Fruit fly (Drosophila melanogaster) whole organism, prepupa: ENCODE data around the gene CG42750.

Experiments used
- Blimp-1 ChIP-seq: fragments of 200-800 bp; sonication (Bioruptor generic); optimal IDR thresholded peaks from 3 replicates; lab custom pipeline; 2017; ENCODE audit warnings: missing biosample characterization, missing genetic modification characterization, mild to moderate bottlenecking, moderate library complexity, missing genetic modification reagents
- CG10669 ChIP-seq: fragments of 200-800 bp; sonication (Bioruptor generic); optimal IDR thresholded peaks from 3 replicates; lab custom pipeline; 2018; ENCODE audit warnings: missing biosample characterization, mild to moderate bottlenecking, missing genetic modification characterization, moderate library complexity
- CG11294 ChIP-seq: fragments of 200-800 bp; sonication (Bioruptor generic); IDR thresholded peaks from 2 replicates; pipeline ENCODE4 v1.3.6; 2022; ENCODE audit warnings: missing biosample characterization, missing genetic modification characterization
- CG11762 ChIP-seq: fragments of 200-800 bp; sonication (Bioruptor generic); optimal IDR thresholded peaks from 3 replicates; lab custom pipeline; 2016; ENCODE audit warnings: missing biosample characterization, missing genetic modification characterization; ENCODE audit not compliant: insufficient read depth
- CG11902 ChIP-seq: fragments of 200-800 bp; sonication (Bioruptor generic); optimal IDR thresholded peaks from 3 replicates; lab custom pipeline; 2016; ENCODE audit warnings: missing biosample characterization, missing genetic modification characterization
- CG1621 ChIP-seq: fragments of 200-800 bp; sonication (Bioruptor generic); optimal IDR thresholded peaks from 3 replicates; lab custom pipeline; 2018; ENCODE audit warnings: missing biosample characterization, mild to moderate bottlenecking, missing genetic modification characterization
- CG16779 ChIP-seq: fragments of 200-800 bp; sonication (Bioruptor generic); optimal IDR thresholded peaks from 3 replicates; lab custom pipeline; 2017; ENCODE audit warnings: missing biosample characterization, mild to moderate bottlenecking, missing genetic modification characterization
- CG3032 ChIP-seq: fragments of 200-800 bp; optimal IDR thresholded peaks from 2 replicates; lab custom pipeline; 2019; ENCODE audit warnings: missing biosample characterization, mild to moderate bottlenecking, missing genetic modification characterization, moderate library complexity
- CG31627 ChIP-seq: fragments of 200-800 bp; sonication (Bioruptor generic); optimal IDR thresholded peaks from 3 replicates; lab custom pipeline; 2016; ENCODE audit warnings: missing biosample characterization, missing genetic modification characterization
- CG34406 ChIP-seq: fragments of 200-800 bp; sonication (Bioruptor generic); optimal IDR thresholded peaks from 3 replicates; lab custom pipeline; 2016; ENCODE audit warnings: missing biosample characterization, missing genetic modification characterization
- CG3919 ChIP-seq: fragments of 200-800 bp; sonication (Bioruptor generic); optimal IDR thresholded peaks from 3 replicates; lab custom pipeline; 2016; ENCODE audit warnings: missing biosample characterization, missing genetic modification characterization
- CG4318 ChIP-seq: fragments of 200-800 bp; sonication (Bioruptor generic); optimal IDR thresholded peaks from 3 replicates; lab custom pipeline; 2017; ENCODE audit warnings: missing biosample characterization, mild to moderate bottlenecking, missing genetic modification characterization
- CG6276 ChIP-seq: fragments of 200-800 bp; sonication (Bioruptor generic); optimal IDR thresholded peaks from 2 replicates; lab custom pipeline; 2017; ENCODE audit warnings: missing biosample characterization, mild to moderate bottlenecking, missing genetic modification characterization
- CG6792 ChIP-seq: fragments of 200-800 bp; sonication (Bioruptor generic); optimal IDR thresholded peaks from 3 replicates; lab custom pipeline; 2016; ENCODE audit warnings: missing biosample characterization, missing genetic modification characterization
- CG6808 ChIP-seq: fragments of 200-800 bp; sonication (Bioruptor generic); optimal IDR thresholded peaks from 3 replicates; lab custom pipeline; 2017; ENCODE audit warnings: missing biosample characterization, missing genetic modification characterization, mild to moderate bottlenecking, moderate library complexity, missing genetic modification reagents
- CG6854 ChIP-seq: fragments of 200-800 bp; sonication (Bioruptor generic); optimal IDR thresholded peaks from 2 replicates; lab custom pipeline; 2017; ENCODE audit warnings: missing biosample characterization, mild to moderate bottlenecking, missing genetic modification characterization
- CG7368 ChIP-seq: fragments of 200-800 bp; sonication (Bioruptor generic); optimal IDR thresholded peaks from 3 replicates; lab custom pipeline; 2016; ENCODE audit warnings: missing biosample characterization, missing genetic modification characterization
- CG8319 ChIP-seq: fragments of 200-800 bp; sonication (Bioruptor generic); optimal IDR thresholded peaks from 3 replicates; lab custom pipeline; 2016; ENCODE audit warnings: missing biosample characterization, missing genetic modification characterization
- CG9139 ChIP-seq: fragments of 200-800 bp; sonication (Bioruptor generic); optimal IDR thresholded peaks from 3 replicates; lab custom pipeline; 2017; ENCODE audit warnings: missing biosample characterization, mild to moderate bottlenecking, missing genetic modification characterization
- Eip78C ChIP-seq: fragments of 200-800 bp; sonication (Bioruptor generic); peaks from one replicate; lab custom pipeline; 2016; ENCODE audit warnings: missing biosample characterization, missing genetic modification characterization
- Eip93F ChIP-seq: fragments of 200-800 bp; sonication (Bioruptor generic); optimal IDR thresholded peaks from 2 replicates; lab custom pipeline; 2016; ENCODE audit warnings: missing biosample characterization, mild to moderate bottlenecking, missing genetic modification characterization
- Ets21C ChIP-seq: fragments of 200-800 bp; sonication (Bioruptor generic); optimal IDR thresholded peaks from 3 replicates; lab custom pipeline; 2016; ENCODE audit warnings: missing biosample characterization, missing genetic modification characterization
- Hr39 ChIP-seq: fragments of 200-800 bp; sonication (Bioruptor generic); optimal IDR thresholded peaks from 2 replicates; lab custom pipeline; 2016; ENCODE audit warnings: missing biosample characterization, missing genetic modification characterization
- Hr4 ChIP-seq: fragments of 200-800 bp; sonication (Bioruptor generic); optimal IDR thresholded peaks from 3 replicates; lab custom pipeline; 2016; ENCODE audit warnings: missing biosample characterization, missing genetic modification characterization
- Met ChIP-seq: fragments of 200-800 bp; sonication (Bioruptor generic); optimal IDR thresholded peaks from 3 replicates; lab custom pipeline; 2016; ENCODE audit warnings: missing biosample characterization, missing genetic modification characterization
- Sox15 ChIP-seq: fragments of 200-800 bp; sonication (Bioruptor generic); optimal IDR thresholded peaks from 3 replicates; lab custom pipeline; 2016; ENCODE audit warnings: missing biosample characterization, missing genetic modification characterization
- achi ChIP-seq: fragments of 200-800 bp; sonication (Bioruptor generic); optimal IDR thresholded peaks from 3 replicates; lab custom pipeline; 2016; ENCODE audit warnings: missing biosample characterization, missing genetic modification characterization
- acj6 ChIP-seq: fragments of 200-800 bp; sonication (Bioruptor generic); optimal IDR thresholded peaks from 3 replicates; lab custom pipeline; 2016; ENCODE audit warnings: missing biosample characterization, missing genetic modification characterization
- dac ChIP-seq: fragments of 200-800 bp; sonication (Bioruptor generic); optimal IDR thresholded peaks from 2 replicates; lab custom pipeline; 2017; ENCODE audit warnings: missing biosample characterization, mild to moderate bottlenecking, missing genetic modification characterization
- esn ChIP-seq: fragments of 200-800 bp; sonication (Bioruptor generic); optimal IDR thresholded peaks from 2 replicates; lab custom pipeline; 2016; ENCODE audit warnings: missing biosample characterization, mild to moderate bottlenecking, missing genetic modification characterization, moderate library complexity
- fd59A ChIP-seq: fragments of 200-800 bp; sonication (Bioruptor generic); optimal IDR thresholded peaks from 2 replicates; lab custom pipeline; 2017; ENCODE audit warnings: missing biosample characterization, mild to moderate bottlenecking, missing genetic modification characterization, missing genetic modification reagents
- fd85E ChIP-seq: fragments of 200-800 bp; sonication (Bioruptor generic); optimal IDR thresholded peaks from 3 replicates; lab custom pipeline; 2016; ENCODE audit warnings: missing biosample characterization, missing genetic modification characterization
- fkh ChIP-seq: fragments of 200-800 bp; sonication (Bioruptor generic); optimal IDR thresholded peaks from 3 replicates; lab custom pipeline; 2017; ENCODE audit warnings: missing biosample characterization, mild to moderate bottlenecking, missing genetic modification characterization, moderate library complexity
- lz ChIP-seq: fragments of 200-800 bp; sonication (Bioruptor generic); optimal IDR thresholded peaks from 3 replicates; lab custom pipeline; 2016; ENCODE audit warnings: missing biosample characterization, missing genetic modification characterization
- net ChIP-seq: fragments of 200-800 bp; sonication (Bioruptor generic); optimal IDR thresholded peaks from 3 replicates; lab custom pipeline; 2016; ENCODE audit warnings: missing biosample characterization, missing genetic modification characterization
- salr ChIP-seq, 2 experiments: fragments of 200-800 bp; sonication (Bioruptor generic); optimal IDR thresholded peaks; 3 replicates each; lab custom pipeline; 2016 to 2018; ENCODE audit warnings: missing biosample characterization in 2 of 2, missing genetic modification characterization in 2 of 2, mild to moderate bottlenecking in 1 of 2
- spab ChIP-seq: fragments of 200-800 bp; sonication (Bioruptor generic); optimal IDR thresholded peaks from 2 replicates; lab custom pipeline; 2017; ENCODE audit warnings: missing biosample characterization, mild to moderate bottlenecking, missing genetic modification characterization, missing genetic modification reagents
- svp ChIP-seq: fragments of 200-800 bp; sonication (Bioruptor generic); peaks from one replicate; lab custom pipeline; 2016; ENCODE audit warnings: missing biosample characterization, missing genetic modification characterization
- vri ChIP-seq: fragments of 200-800 bp; sonication (Bioruptor generic); optimal IDR thresholded peaks from 3 replicates; lab custom pipeline; 2016; ENCODE audit warnings: missing biosample characterization, mild to moderate bottlenecking, missing genetic modification characterization

CG42750 gene

DNA sequence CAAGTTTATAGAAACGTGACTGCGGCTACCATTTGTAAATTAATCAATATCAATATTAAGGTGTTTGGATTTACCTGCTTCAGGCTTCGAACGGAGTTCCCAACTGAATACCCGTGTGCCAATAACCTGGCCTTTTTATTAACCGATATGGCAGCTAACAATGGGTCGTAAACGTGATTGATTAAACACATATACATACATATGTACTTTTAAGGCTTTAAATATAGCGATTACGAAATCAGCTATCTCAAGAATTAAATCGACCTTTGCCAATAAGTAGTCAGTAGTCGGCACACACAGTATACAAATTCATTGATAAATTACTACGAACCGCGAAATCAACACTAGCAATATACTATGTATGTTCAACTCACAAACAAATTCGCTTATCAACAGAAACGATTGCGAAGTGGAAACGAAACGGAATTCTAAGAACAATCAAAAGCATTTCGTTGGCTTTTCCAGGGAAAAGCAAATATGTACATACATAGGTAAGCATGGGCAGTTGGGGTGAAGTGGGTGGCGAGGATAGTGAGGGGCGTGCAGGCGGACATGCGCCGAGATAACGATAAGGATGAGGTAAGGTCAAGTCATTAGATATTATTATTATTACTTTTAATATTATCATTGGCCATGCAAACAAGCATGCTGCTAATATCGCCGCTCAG, 126.9 kb downstream of the CG42750 start:
- TF ChIP-seq CG6276 (GFP tag; lab: Kevin White, UChicago) (peak; percentile 4), salr (GFP tag; optimal IDR thresholded peaks at IDR 0.05; lab: Kevin White, UChicago) (no peak), acj6 (GFP tag; lab: Kevin White, UChicago) (peak; percentile 34), achi (GFP tag; lab: Kevin White, UChicago) (no peak), Eip93F (GFP tag; lab: Kevin White, UChicago) (peak; percentile 45), CG3032 (no peak), CG34406 (GFP tag; lab: Kevin White, UChicago) (no peak), CG10669 (peak; percentile 34), CG6792 (GFP tag; lab: Kevin White, UChicago) (no peak), Met (peak; percentile 5), Hr39 (GFP tag; lab: Kevin White, UChicago) (no peak), CG11902 (GFP tag; lab: Kevin White, UChicago) (no peak), spab (GFP tag; lab: Kevin White, UChicago) (peak; percentile 12), Blimp-1 (GFP tag; lab: Kevin White, UChicago) (no peak), fd85E (GFP tag; lab: Kevin White, UChicago) (no peak), esn (GFP tag; lab: Kevin White, UChicago) (peak; percentile 12), CG31627 (no peak), lz (GFP tag; lab: Kevin White, UChicago) (no peak), Sox15 (GFP tag; lab: Kevin White, UChicago) (no peak), CG16779 (peak; percentile 54), CG3919 (GFP tag; lab: Kevin White, UChicago) (no peak), CG7368 (GFP tag; lab: Kevin White, UChicago) (no peak), vri (peak; percentile 91), fkh (GFP tag; lab: Kevin White, UChicago) (peak; percentile 97), Eip78C (GFP tag; lab: Kevin White, UChicago) (peak; percentile 33), Ets21C (GFP tag; lab: Kevin White, UChicago) (no peak), CG9139 (no peak), Hr4 (GFP tag; lab: Kevin White, UChicago) (no peak), fd59A (GFP tag; lab: Kevin White, UChicago) (no peak), svp (GFP tag; lab: Kevin White, UChicago) (peak; percentile 48), CG11762 (GFP tag; lab: Kevin White, UChicago) (no peak), CG8319 (GFP tag; lab: Kevin White, UChicago) (no peak), CG6808 (peak; percentile 30), CG1621 (no peak), net (GFP tag; lab: Kevin White, UChicago) (no peak), CG4318 (GFP tag; lab: Kevin White, UChicago) (no peak), CG6854 (GFP tag; lab: Kevin White, UChicago) (peak; percentile 17)

DNA sequence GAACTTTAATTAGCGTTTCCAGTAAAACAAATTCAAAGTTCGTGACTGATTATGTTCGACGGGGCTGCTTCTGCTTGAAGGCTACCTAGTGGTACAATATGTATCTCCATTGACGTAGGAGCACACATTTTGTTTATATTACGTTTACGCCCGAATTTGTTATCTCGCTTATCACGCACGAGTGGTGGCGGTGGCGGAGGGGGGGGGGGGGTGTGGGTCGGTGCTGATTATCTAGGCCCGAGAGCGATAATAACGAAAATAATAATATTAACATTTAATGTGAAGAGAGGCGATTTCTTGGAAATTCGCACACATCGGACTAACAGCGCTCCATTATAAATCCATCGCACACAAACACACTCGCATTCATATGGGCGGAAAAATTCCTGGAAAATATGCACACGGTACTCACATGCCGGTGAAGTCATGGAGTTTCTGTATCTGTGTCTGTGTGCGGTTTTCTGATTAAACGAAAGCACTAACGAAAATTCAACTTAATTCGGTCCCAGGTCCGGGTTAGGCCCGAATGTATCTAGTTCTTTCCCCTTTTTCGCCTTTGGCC, 128.0 kb downstream of the CG42750 start:
- TF ChIP-seq fd85E (GFP tag; lab: Kevin White, UChicago) (no peak), dac (GFP tag; lab: Kevin White, UChicago) (no peak), Hr4 (GFP tag; lab: Kevin White, UChicago) (no peak), CG10669 (no peak), fkh (GFP tag; lab: Kevin White, UChicago) (peak; percentile 86), CG16779 (no peak), CG11294 (GFP tag; lab: Robert Waterston, UW) (no peak), lz (GFP tag; lab: Kevin White, UChicago) (no peak), vri (peak; percentile 9), svp (GFP tag; lab: Kevin White, UChicago) (peak; percentile 78)
